Worm (Caenorhabditis elegans) whole organism, mixed stage, embryonic: Measurements from ENCODE around the gene F10E7.11.
A peak's percentile ranks its signal among the peaks of the same experiment; 100 is the strongest.

Experiments used
- M03D4.4 ChIP-seq: sonication (generic microtip); optimal IDR thresholded peaks from 2 replicates; lab custom pipeline; 2017; ENCODE audit warnings: mild to moderate bottlenecking, missing genetic modification characterization, missing compliant biosample characterization
- blmp-1 ChIP-seq: fragments of 150-350 bp; optimal IDR thresholded peaks from 2 replicates; lab custom pipeline; 2014; ENCODE audit warnings: missing biosample characterization, missing genetic modification characterization
- ceh-39 ChIP-seq: fragments of 150-350 bp; optimal IDR thresholded peaks from 2 replicates; lab custom pipeline; 2014; ENCODE audit warnings: missing biosample characterization, missing genetic modification characterization
- ceh-43 ChIP-seq: fragments of 200-800 bp; sonication (Bioruptor generic); optimal IDR thresholded peaks from 2 replicates; lab custom pipeline; 2018; ENCODE audit warnings: mild to moderate bottlenecking, missing genetic modification characterization, moderate library complexity, missing compliant biosample characterization
- ceh-83 ChIP-seq: fragments of 200-800 bp; sonication (Bioruptor generic); optimal IDR thresholded peaks from 2 replicates; lab custom pipeline; 2018; ENCODE audit warnings: mild to moderate bottlenecking, missing genetic modification characterization, missing compliant biosample characterization
- cnd-1 ChIP-seq: fragments of 200-800 bp; sonication (Bioruptor generic); optimal IDR thresholded peaks from 2 replicates; lab custom pipeline; 2018; ENCODE audit warnings: mild to moderate bottlenecking, missing genetic modification characterization, missing compliant biosample characterization
- drap-1 ChIP-seq: fragments of 200-800 bp; sonication (Bioruptor generic); optimal IDR thresholded peaks from 3 replicates; lab custom pipeline; 2018; ENCODE audit warnings: mild to moderate bottlenecking, missing genetic modification characterization, missing compliant biosample characterization
- elt-1 ChIP-seq: sonication (generic microtip); optimal IDR thresholded peaks from 2 replicates; lab custom pipeline; 2017; ENCODE audit warnings: missing genetic modification characterization, mild to moderate bottlenecking, missing compliant biosample characterization, antibody characterized with exemption, moderate library complexity, borderline replicate concordance; ENCODE audit not compliant: insufficient read depth
- elt-3 ChIP-seq: fragments of 150-350 bp; optimal IDR thresholded peaks from 2 replicates; lab custom pipeline; 2014; ENCODE audit warnings: missing biosample characterization, missing genetic modification characterization
- flh-1 ChIP-seq: fragments of 200-800 bp; sonication (Bioruptor generic); optimal IDR thresholded peaks from 2 replicates; lab custom pipeline; 2018; ENCODE audit warnings: mild to moderate bottlenecking, missing genetic modification characterization, moderate library complexity, missing compliant biosample characterization
- hlh-1 ChIP-seq: fragments of 150-350 bp; optimal IDR thresholded peaks from 2 replicates; lab custom pipeline; 2014; ENCODE audit warnings: missing biosample characterization, missing genetic modification reagents, missing genetic modification characterization
- lin-32 ChIP-seq: fragments of 200-800 bp; sonication (Bioruptor generic); optimal IDR thresholded peaks from 2 replicates; lab custom pipeline; 2018; ENCODE audit warnings: mild to moderate bottlenecking, missing genetic modification characterization, missing compliant biosample characterization
- lsy-2 ChIP-seq: fragments of 150-350 bp; optimal IDR thresholded peaks from 2 replicates; lab custom pipeline; 2014; ENCODE audit warnings: missing biosample characterization, missing genetic modification characterization
- mab-5 ChIP-seq: fragments of 150-350 bp; optimal IDR thresholded peaks from 2 replicates; lab custom pipeline; 2014; ENCODE audit warnings: missing biosample characterization, missing genetic modification characterization
- mep-1 ChIP-seq: fragments of 150-350 bp; optimal IDR thresholded peaks from 2 replicates; lab custom pipeline; 2017; ENCODE audit warnings: missing biosample characterization, missing genetic modification reagents, missing genetic modification characterization, inconsistent platforms
- mls-2 ChIP-seq: sonication (generic microtip); optimal IDR thresholded peaks from 2 replicates; lab custom pipeline; 2016; ENCODE audit warnings: mild to moderate bottlenecking, missing genetic modification characterization, moderate library complexity, missing compliant biosample characterization
- nhr-12 ChIP-seq: fragments of 150-350 bp; optimal IDR thresholded peaks from 2 replicates; lab custom pipeline; 2014; ENCODE audit warnings: missing biosample characterization, missing genetic modification characterization
- nhr-2 ChIP-seq: fragments of 150-350 bp; optimal IDR thresholded peaks from 2 replicates; lab custom pipeline; 2014; ENCODE audit warnings: missing biosample characterization, missing genetic modification characterization
- nhr-28 ChIP-seq: fragments of 150-350 bp; optimal IDR thresholded peaks from 2 replicates; lab custom pipeline; 2014; ENCODE audit warnings: missing biosample characterization, missing genetic modification characterization
- nhr-76 ChIP-seq: sonication (generic microtip); optimal IDR thresholded peaks from 2 replicates; lab custom pipeline; 2017; ENCODE audit warnings: missing biosample characterization, missing genetic modification characterization
- pha-4 ChIP-seq: fragments of 150-350 bp; optimal IDR thresholded peaks from 2 replicates; lab custom pipeline; 2018; ENCODE audit warnings: missing biosample characterization, missing genetic modification reagents, missing genetic modification characterization
- sem-2 ChIP-seq: fragments of 200-800 bp; sonication (Bioruptor generic); optimal IDR thresholded peaks from 2 replicates; lab custom pipeline; 2018; ENCODE audit warnings: mild to moderate bottlenecking, missing genetic modification characterization, missing compliant biosample characterization
- snpc-4 ChIP-seq: fragments of 150-350 bp; optimal IDR thresholded peaks from 2 replicates; lab custom pipeline; 2014; ENCODE audit warnings: missing biosample characterization, missing genetic modification characterization
- sptf-1 ChIP-seq: sonication (generic microtip); optimal IDR thresholded peaks from 2 replicates; lab custom pipeline; 2017; ENCODE audit warnings: mild to moderate bottlenecking, missing genetic modification characterization, moderate library complexity, missing compliant biosample characterization
- tbx-8 ChIP-seq: fragments of 200-800 bp; sonication (Bioruptor generic); optimal IDR thresholded peaks from 2 replicates; lab custom pipeline; 2018; ENCODE audit warnings: mild to moderate bottlenecking, missing genetic modification characterization, moderate library complexity, missing compliant biosample characterization
- unc-39 ChIP-seq: fragments of 150-350 bp; optimal IDR thresholded peaks from 2 replicates; lab custom pipeline; 2014; ENCODE audit warnings: missing biosample characterization, missing genetic modification characterization
- unc-62 ChIP-seq: fragments of 150-350 bp; optimal IDR thresholded peaks from 2 replicates; lab custom pipeline; 2014; ENCODE audit warnings: missing biosample characterization, missing genetic modification reagents, missing genetic modification characterization
- zip-8 ChIP-seq: fragments of 150-350 bp; optimal IDR thresholded peaks from 2 replicates; lab custom pipeline; 2014; ENCODE audit warnings: missing biosample characterization, missing genetic modification characterization
- ztf-11 ChIP-seq: fragments of 150-350 bp; optimal IDR thresholded peaks from 2 replicates; lab custom pipeline; 2014; ENCODE audit warnings: missing biosample characterization, missing genetic modification characterization

The F10E7.11 gene

ce11 chrII:7122661-7123418, at the start of gene F10E7.11:
Gene F10E7.11 (minus strand): TSS chrII:7122892.
- no peak for TF ChIP-seq mab-5 (tag; lab: Kevin White, UChicago)
- TF ChIP-seq cnd-1 (tag; lab: Kevin White, UChicago) = peak; percentile 16

ce11 chrII:7171305-7171998, 48.8 kb upstream of the F10E7.11 start, which contains the start of gene dyf-13:
Gene dyf-13 (minus strand): TSS chrII:7171355.
- TF ChIP-seq ztf-11 (tag; lab: Kevin White, UChicago) = no peak
- TF ChIP-seq zip-8 (tag; lab: Kevin White, UChicago) = no peak
- TF ChIP-seq flh-1 = no peak
- TF ChIP-seq blmp-1 (tag; lab: Kevin White, UChicago) = no peak
- TF ChIP-seq cnd-1 (tag; lab: Kevin White, UChicago) = no peak
- no peak for TF ChIP-seq unc-39 (tag; lab: Kevin White, UChicago)
- TF ChIP-seq ceh-43 = no peak
- no peak for TF ChIP-seq mls-2 (tag; lab: Kevin White, UChicago)
- no peak for TF ChIP-seq hlh-1 (tag; lab: Kevin White, UChicago)
- no peak for TF ChIP-seq snpc-4 (tag; lab: Kevin White, UChicago)
- TF ChIP-seq nhr-2 (tag; lab: Kevin White, UChicago) = no peak
- TF ChIP-seq mep-1 (tag; lab: Kevin White, UChicago) = no peak
- no peak for TF ChIP-seq tbx-8 (GFP tag; lab: Kevin White, UChicago)
- no peak for TF ChIP-seq elt-1

ce11 chrII:7168712-7169111, 46.0 kb upstream of the F10E7.11 start, which contains the start of gene col-36:
Gene col-36 (minus strand): TSS chrII:7168812.
- TF ChIP-seq ceh-83 (GFP tag; lab: Kevin White, UChicago) (no peak), elt-3 (no peak), lsy-2 (tag; lab: Kevin White, UChicago) (no peak), mab-5 (tag; lab: Kevin White, UChicago) (no peak), tbx-8 (GFP tag; lab: Kevin White, UChicago) (no peak), drap-1 (GFP tag; lab: Kevin White, UChicago) (no peak), lin-32 (no peak), sem-2 (GFP tag; lab: Kevin White, UChicago) (no peak), sptf-1 (tag; lab: Kevin White, UChicago) (no peak), M03D4.4 (tag; lab: Kevin White, UChicago) (no peak)

- TF ChIP-seq nhr-76 (tag; lab: Kevin White, UChicago) = no peak
- TF ChIP-seq unc-39 (tag; lab: Kevin White, UChicago) = no peak
- TF ChIP-seq snpc-4 (tag; lab: Kevin White, UChicago) = no peak
- TF ChIP-seq lin-32 = no peak
- TF ChIP-seq mep-1 (tag; lab: Kevin White, UChicago) = no peak
- no peak for TF ChIP-seq hlh-1 (tag; lab: Kevin White, UChicago)
- TF ChIP-seq ceh-83 (GFP tag; lab: Kevin White, UChicago) = no peak
- no peak for TF ChIP-seq mls-2 (tag; lab: Kevin White, UChicago)
- TF ChIP-seq M03D4.4 (tag; lab: Kevin White, UChicago) = no peak
- no peak for TF ChIP-seq elt-1
- TF ChIP-seq nhr-28 (tag; lab: Kevin White, UChicago) = no peak
- no peak for TF ChIP-seq cnd-1 (tag; lab: Kevin White, UChicago)
- TF ChIP-seq, all 35 proteins: peak for 0
These were observed 44.1 kb upstream of the F10E7.11 start for ce11 chrII:7166768-7167167.

- TF ChIP-seq ceh-43 (no peak), unc-62 (GFP tag; lab: Kevin White, UChicago) (no peak), unc-39 (tag; lab: Kevin White, UChicago) (no peak), ztf-11 (tag; lab: Kevin White, UChicago) (no peak), cnd-1 (tag; lab: Kevin White, UChicago) (no peak), nhr-12 (tag; lab: Kevin White, UChicago) (no peak), lin-32 (no peak), nhr-28 (tag; lab: Kevin White, UChicago) (no peak), ceh-39 (tag; lab: Kevin White, UChicago) (no peak), ceh-83 (GFP tag; lab: Kevin White, UChicago) (no peak), tbx-8 (GFP tag; lab: Kevin White, UChicago) (no peak), snpc-4 (tag; lab: Kevin White, UChicago) (no peak), hlh-1 (tag; lab: Kevin White, UChicago) (no peak), elt-3 (no peak), pha-4 (no peak), sptf-1 (tag; lab: Kevin White, UChicago) (no peak)
These were observed 43.1 kb upstream of the F10E7.11 start, which contains the start of gene mfsd-13.2 for ce11 chrII:7165749-7166148. Gene mfsd-13.2 (minus strand): TSS chrII:7165849.
